Fruit fly (Drosophila melanogaster) S2 (cell line): Measurements from ENCODE around the gene CG12016.

Source experiments
- CG8478 ChIP-seq: fragments of >200 bp; optimal IDR thresholded peaks from 2 replicates; lab custom pipeline; 2018
- CTCF ChIP-seq, 2 experiments: fragments of >200 bp; optimal IDR thresholded peaks; 2 replicates each; lab custom pipeline; 2018

DNA sequence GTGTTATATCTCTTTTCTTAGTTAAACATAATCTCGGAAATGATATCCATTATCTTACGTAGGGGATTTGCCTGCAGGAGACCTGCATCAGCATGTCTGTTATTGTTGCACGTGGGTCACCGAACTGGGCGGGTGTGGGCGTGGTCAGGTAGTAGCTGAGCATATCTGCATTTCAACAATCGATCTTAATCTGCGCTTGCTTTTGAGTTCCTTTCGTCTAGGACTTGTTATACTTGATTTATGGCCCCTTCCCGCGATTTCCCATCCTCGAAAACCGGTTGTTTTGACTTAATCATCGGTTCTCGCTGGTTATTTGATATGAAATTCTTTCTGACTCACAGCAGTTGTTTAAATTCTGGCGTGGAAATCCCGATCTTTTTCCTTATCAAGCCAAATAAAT lies 14.6 kb upstream of the CG12016 start:
- TF ChIP-seq CTCF (optimal IDR thresholded peaks at IDR 0.05; lab: Kevin White, UChicago) (no peak), CG8478 (no peak)
